Fruit fly (Drosophila melanogaster): Measurements from ENCODE around the gene Ir7f.
A peak's percentile ranks its signal among the peaks of the same experiment; 100 is the strongest.

Gene Ir7f

DNA sequence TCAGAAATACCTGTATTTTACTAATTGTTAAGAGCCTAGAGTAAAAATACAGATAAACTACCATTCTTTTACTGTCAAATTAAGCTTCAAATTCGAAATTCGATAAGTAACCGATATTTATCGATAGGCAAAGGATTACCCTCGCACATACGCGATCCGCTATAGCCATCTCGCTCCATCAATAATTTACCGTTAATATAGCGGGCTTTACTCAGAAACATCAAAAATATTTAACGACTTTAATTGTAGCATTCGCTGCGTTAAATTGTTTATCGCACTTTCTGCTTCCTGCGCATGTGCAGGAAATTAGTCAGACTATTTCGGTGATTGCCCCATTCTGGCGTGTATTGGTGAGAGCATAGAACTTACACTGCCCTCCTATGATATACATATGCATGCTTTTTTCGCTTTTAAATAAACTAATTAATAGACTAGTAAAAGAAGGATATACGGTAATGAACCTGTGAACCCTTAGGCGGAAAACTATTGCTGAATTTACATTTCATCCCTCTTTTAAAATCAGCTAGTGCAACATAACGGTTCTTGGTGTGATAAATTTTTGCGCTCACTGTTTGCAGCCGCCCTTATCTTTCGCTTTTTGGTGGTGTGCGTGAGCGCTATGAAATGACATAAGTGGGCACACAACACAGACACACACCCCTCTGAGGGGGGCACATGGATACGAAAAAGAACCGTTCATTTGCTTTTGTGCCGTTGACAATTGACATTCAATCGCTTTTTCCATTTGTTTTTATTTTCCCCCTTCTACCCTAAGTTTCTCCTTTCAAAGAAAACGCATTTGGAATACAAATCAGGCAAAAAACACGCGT is 24.6 kb upstream of the Ir7f start, which contains the start of the genes dpr14 and spidey (continued):
- peak; percentile 75 for TF ChIP-seq Poxn (GFP tag; IDR thresholded peaks at IDR 0.05)
- peak; percentile 83 for TF ChIP-seq CG14710 (tag; optimal IDR thresholded peaks at IDR 0.05)
- TF ChIP-seq CG7839 (tag; optimal IDR thresholded peaks at IDR 0.05): peak; percentile 94
- TF ChIP-seq Fer3 (tag; optimal IDR thresholded peaks at IDR 0.05): peak; percentile 93
- peak; percentile 84 for TF ChIP-seq run (tag; optimal IDR thresholded peaks at IDR 0.05)
- peak; percentile 77 for TF ChIP-seq klu (GFP tag; IDR thresholded peaks at IDR 0.05)
- TF ChIP-seq CG6813 (GFP tag; optimal IDR thresholded peaks at IDR 0.05): peak; percentile 92
- no peak for TF ChIP-seq fru (optimal IDR thresholded peaks at IDR 0.05)
- TF ChIP-seq MTF-1 (GFP tag; optimal IDR thresholded peaks at IDR 0.05; ENCODE audit: borderline replicate concordance): peak; percentile 72
- TF ChIP-seq az2 (GFP tag; optimal IDR thresholded peaks at IDR 0.05): peak; percentile 86
- TF ChIP-seq Oli (tag; optimal IDR thresholded peaks at IDR 0.05): peak; percentile 92
- peak; percentile 82 for TF ChIP-seq zfh2 (GFP tag; optimal IDR thresholded peaks at IDR 0.05)
- peak; percentile 62 for TF ChIP-seq CG12104 (GFP tag; optimal IDR thresholded peaks at IDR 0.05)
- peak in 1 of 2 experiments; percentile 84 for TF ChIP-seq Eip74EF (GFP tag; optimal IDR thresholded peaks at IDR 0.05)
- TF ChIP-seq CG8089 (GFP tag; optimal IDR thresholded peaks at IDR 0.05): peak; percentile 75
- no peak for TF ChIP-seq mld (GFP tag; IDR thresholded peaks at IDR 0.05; ENCODE audit: partially characterized antibody)
- TF ChIP-seq Lhr (GFP tag; optimal IDR thresholded peaks at IDR 0.05): peak; percentile 57
- peak; percentile 93 for TF ChIP-seq HHEX (GFP tag; optimal IDR thresholded peaks at IDR 0.05)
- TF ChIP-seq CG8944 (GFP tag; optimal IDR thresholded peaks at IDR 0.05): peak; percentile 83
- peak; percentile 78 for TF ChIP-seq twi (tag; optimal IDR thresholded peaks at IDR 0.05)
- TF ChIP-seq Lim3 (GFP tag; IDR thresholded peaks at IDR 0.05): peak; percentile 35; the same call in 1 of the 2 replicates
- TF ChIP-seq Trl (optimal IDR thresholded peaks at IDR 0.05): peak in 1 of 2 experiments; percentile 19
- TF ChIP-seq Trl (GFP tag; optimal IDR thresholded peaks at IDR 0.05): peak; percentile 87
- 0 out of 4 replicates have a peak, but pooled peaks have one; percentile 36 for TF ChIP-seq chinmo (GFP tag; IDR thresholded peaks at IDR 0.05; ENCODE audit: partially characterized antibody)
- peak; percentile 76 for TF ChIP-seq CG9437 (GFP tag; optimal IDR thresholded peaks at IDR 0.05)
- peak; percentile 90 for TF ChIP-seq CG11695 (GFP tag; IDR thresholded peaks at IDR 0.05)
- peak in 1 of 2 experiments; percentile 36 for TF ChIP-seq crp (GFP tag; optimal IDR thresholded peaks at IDR 0.05)
- peak; percentile 94 for TF ChIP-seq ci (GFP tag; IDR thresholded peaks at IDR 0.05)
- no peak for TF ChIP-seq hb (GFP tag; IDR thresholded peaks at IDR 0.05; ENCODE audit: partially characterized antibody)
- TF ChIP-seq CG1024 (GFP tag; IDR thresholded peaks at IDR 0.05): peak; percentile 61
- peak; percentile 36 for TF ChIP-seq grn (GFP tag; optimal IDR thresholded peaks at IDR 0.05)
- peak; percentile 93 for TF ChIP-seq GATAe (GFP tag; conservative IDR thresholded peaks at IDR 0.05)
- peak; percentile 48 for TF ChIP-seq CG31388 (GFP tag; optimal IDR thresholded peaks at IDR 0.05)
- peak; percentile 86 for TF ChIP-seq CG9215 (GFP tag; IDR thresholded peaks at IDR 0.05)
- TF ChIP-seq Hmx (GFP tag; optimal IDR thresholded peaks at IDR 0.05): peak; percentile 65
- TF ChIP-seq Hsf (GFP tag; optimal IDR thresholded peaks at IDR 0.05): peak; percentile 88
- TF ChIP-seq insv (GFP tag; optimal IDR thresholded peaks at IDR 0.05): peak in 1 of 2 experiments; percentile 62
- TF ChIP-seq CG2129 (GFP tag; IDR thresholded peaks at IDR 0.05; ENCODE audit: partially characterized antibody): no peak
- TF ChIP-seq chn (GFP tag; optimal IDR thresholded peaks at IDR 0.05): peak; percentile 80
- no peak for TF ChIP-seq dati (GFP tag; IDR thresholded peaks at IDR 0.05)
- peak; percentile 88 for TF ChIP-seq Dip3 (GFP tag; optimal IDR thresholded peaks at IDR 0.05)
- TF ChIP-seq CG17328 (GFP tag; IDR thresholded peaks at IDR 0.05): peak; percentile 85
- TF ChIP-seq Ets65A (GFP tag): peak; percentile 97
- TF ChIP-seq CG10366 (GFP tag; IDR thresholded peaks at IDR 0.05): peak; percentile 89
- peak; percentile 86 for TF ChIP-seq tin (GFP tag; optimal IDR thresholded peaks at IDR 0.05)
- TF ChIP-seq CG7745 (tag; optimal IDR thresholded peaks at IDR 0.05): no peak
- TF ChIP-seq unc-4 (GFP tag; IDR thresholded peaks at IDR 0.05; ENCODE audit: partially characterized antibody): peak; percentile 42
- peak; percentile 83 for TF ChIP-seq slp2 (GFP tag; optimal IDR thresholded peaks at IDR 0.05)
- peak; percentile 90 for TF ChIP-seq scrt (GFP tag; optimal IDR thresholded peaks at IDR 0.05)
